Fruit fly (Drosophila melanogaster): ENCODE data around the gene CG12576.
A peak's percentile ranks its signal among the peaks of the same experiment; 100 is the strongest.

CG12576 gene

DNA sequence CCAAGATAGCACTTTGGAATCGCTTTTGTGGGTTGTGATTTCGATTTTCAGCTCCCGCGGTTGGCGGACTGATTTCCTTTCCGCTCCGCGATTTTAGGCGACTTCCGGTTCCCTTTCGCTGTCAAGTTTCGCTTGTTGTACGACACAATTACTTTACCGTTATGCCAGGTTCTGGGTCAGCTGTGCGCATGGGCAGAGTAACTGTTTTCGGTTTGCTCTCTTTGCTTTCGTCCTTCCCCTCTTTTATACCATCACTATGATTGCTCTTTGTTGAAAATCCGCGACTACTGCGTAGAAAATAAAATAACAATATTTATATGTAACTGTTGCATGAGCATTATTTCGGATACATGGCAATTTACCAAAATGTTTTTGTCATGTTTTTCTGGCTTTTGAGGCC, 1.5 kb downstream of the CG12576 start:
- TF ChIP-seq N (GFP tag; optimal IDR thresholded peaks at IDR 0.05) (no peak), Jra (GFP tag; optimal IDR thresholded peaks at IDR 0.05) (no peak), Myc (optimal IDR thresholded peaks at IDR 0.05) (no peak)

DNA sequence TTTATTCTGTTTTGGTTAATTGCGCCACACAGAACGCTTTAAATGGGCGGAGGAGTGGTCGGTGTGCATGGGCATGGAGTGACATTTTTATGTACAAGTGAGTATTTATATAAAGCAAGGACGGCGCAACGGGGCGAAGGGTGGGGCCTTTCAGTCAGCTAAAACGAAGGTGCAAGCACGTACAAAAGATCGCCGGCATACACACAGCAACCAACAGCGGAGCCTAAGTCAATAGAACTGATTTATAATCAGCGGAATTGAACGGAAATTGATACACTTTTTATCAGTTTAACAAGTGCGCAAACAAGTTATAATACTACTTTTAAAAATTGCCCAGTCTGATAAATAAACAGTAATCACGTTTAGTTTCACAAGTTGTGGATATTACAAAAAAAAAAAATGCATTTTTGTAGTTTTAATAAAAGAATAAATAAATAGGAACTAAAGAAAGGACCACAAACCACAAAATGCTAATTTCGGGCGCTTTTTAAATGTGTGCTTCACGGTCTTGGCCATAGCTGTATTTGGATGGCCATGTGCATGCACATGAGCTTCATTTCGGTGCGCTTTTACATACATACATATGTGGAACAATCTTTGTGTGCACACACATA, 2.8 kb downstream of the CG12576 start:
- peak in 1 of 2 experiments; percentile 56 for TF ChIP-seq foxo (GFP tag; optimal IDR thresholded peaks at IDR 0.05)
- TF ChIP-seq br (GFP tag; optimal IDR thresholded peaks at IDR 0.05), result peak; percentile 59
- peak; percentile 72 for TF ChIP-seq fru (GFP tag; optimal IDR thresholded peaks at IDR 0.05)
- TF ChIP-seq woc (GFP tag; optimal IDR thresholded peaks at IDR 0.05), result peak; percentile 57
- TF ChIP-seq Sp1 (GFP tag; optimal IDR thresholded peaks at IDR 0.05), result peak; percentile 62
- TF ChIP-seq rgr (GFP tag; optimal IDR thresholded peaks at IDR 0.05), result peak; percentile 8
- no peak for TF ChIP-seq Hnf4 (GFP tag; optimal IDR thresholded peaks at IDR 0.05)
- peak; percentile 46 for TF ChIP-seq dmrt93B (GFP tag; optimal IDR thresholded peaks at IDR 0.05)
- peak; percentile 49 for TF ChIP-seq OdsH (GFP tag; optimal IDR thresholded peaks at IDR 0.05)
- TF ChIP-seq HLH106 (tag; optimal IDR thresholded peaks at IDR 0.05), result peak; percentile 52
- TF ChIP-seq Mio (GFP tag; optimal IDR thresholded peaks at IDR 0.05), result no peak
- no peak for TF ChIP-seq dl (GFP tag; optimal IDR thresholded peaks at IDR 0.05; ENCODE audit: insufficient read depth in 1 of 2, partially characterized antibody in 2 of 2)
- TF ChIP-seq ey (GFP tag; optimal IDR thresholded peaks at IDR 0.05), result peak; percentile 49
- peak; percentile 42 for TF ChIP-seq psq (GFP tag; optimal IDR thresholded peaks at IDR 0.05)
- TF ChIP-seq h (GFP tag; optimal IDR thresholded peaks at IDR 0.05), result peak; percentile 70
- TF ChIP-seq lola (GFP tag; optimal IDR thresholded peaks at IDR 0.05), result no peak

DNA sequence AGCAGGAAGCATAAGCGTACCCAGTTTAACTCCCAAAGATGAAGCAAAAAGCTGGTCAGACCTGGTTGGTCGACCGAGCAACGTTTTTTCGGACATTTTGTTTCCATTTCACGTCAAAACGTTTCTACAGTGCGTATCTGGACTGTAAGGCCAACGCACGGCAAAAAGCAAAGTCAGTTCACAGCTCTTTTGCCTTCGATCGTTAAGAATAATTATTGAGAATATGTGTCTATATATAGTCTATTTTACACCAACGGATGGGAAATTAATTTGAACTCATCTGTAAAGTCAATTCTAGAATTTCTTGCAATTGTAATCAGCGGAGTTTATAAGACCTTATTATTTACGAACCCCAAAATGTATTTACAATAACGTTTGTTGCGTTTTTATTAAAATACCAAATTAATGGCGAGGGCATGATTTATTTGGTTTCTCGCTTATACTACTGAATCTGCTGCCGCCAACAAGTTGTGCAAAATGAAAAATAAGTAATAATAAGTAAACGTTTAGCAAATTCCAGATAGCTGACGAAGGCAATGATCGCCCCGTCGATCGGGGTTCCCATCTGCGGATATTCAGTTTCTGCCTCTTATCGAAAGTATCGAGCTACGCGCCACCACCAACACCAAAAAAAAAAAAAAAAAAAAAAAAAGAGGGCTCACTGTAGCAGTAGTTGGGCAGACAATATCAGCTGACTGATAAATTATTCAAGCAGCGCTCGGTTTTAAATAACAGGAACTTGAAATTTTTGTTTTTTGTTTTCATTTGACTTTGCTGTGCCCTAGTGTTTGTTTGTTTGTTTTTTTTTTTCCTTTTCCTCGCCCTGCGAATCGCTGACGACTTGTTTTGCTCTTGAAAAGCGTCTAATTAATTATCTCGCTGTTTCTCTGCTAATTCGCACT, 4.2 kb downstream of the CG12576 start:
- TF ChIP-seq Abd-B (GFP tag; optimal IDR thresholded peaks at IDR 0.05) (no peak), GATAd (GFP tag; optimal IDR thresholded peaks at IDR 0.05) (no peak), Rel (GFP tag; optimal IDR thresholded peaks at IDR 0.05) (no peak), Rel (tag; optimal IDR thresholded peaks at IDR 0.05) (peak; percentile 32), br (GFP tag; optimal IDR thresholded peaks at IDR 0.05) (no peak), Dif (GFP tag; optimal IDR thresholded peaks at IDR 0.05; ENCODE audit: partially characterized antibody) (no peak), Dfd (GFP tag; optimal IDR thresholded peaks at IDR 0.05) (no peak)

DNA sequence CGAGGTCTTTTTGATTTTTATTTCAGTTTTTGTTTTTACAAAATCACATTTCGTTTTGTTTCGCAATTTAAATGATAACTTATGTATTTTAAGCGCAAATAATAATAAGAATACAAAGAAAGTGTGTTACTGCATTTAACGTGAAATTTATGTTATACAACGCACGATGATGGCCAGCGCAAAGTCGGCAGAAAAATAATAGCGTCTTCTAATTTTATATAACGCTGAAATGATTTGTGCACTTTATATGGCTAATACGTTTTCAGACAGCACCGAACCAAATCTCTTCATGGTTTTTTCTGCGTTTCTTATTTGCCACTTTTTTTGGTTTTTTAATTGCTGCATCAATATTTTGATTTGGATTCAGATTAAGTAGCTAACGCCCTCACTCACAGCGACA, 7.3 kb downstream of the CG12576 start:
- no peak for TF ChIP-seq dsf (GFP tag; optimal IDR thresholded peaks at IDR 0.05; ENCODE audit: borderline replicate concordance)

DNA sequence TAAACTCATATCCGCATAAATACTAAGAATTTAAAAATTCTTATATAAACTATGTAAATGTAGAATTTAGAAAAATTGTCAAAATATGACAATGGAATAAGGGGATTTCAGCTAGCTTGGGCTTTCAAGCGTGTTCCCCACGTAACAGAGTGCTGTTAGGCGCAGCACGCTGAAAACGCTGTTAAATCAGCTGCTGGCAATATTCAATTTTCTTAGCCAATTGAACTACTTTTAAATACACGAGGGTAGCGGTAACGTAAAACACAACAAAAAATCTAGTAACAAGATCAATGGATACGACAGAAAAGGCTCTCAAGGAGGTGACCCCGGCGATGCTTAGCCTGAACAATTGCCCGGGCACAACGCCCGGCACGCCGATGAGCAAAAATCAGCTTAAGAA, 8.6 kb downstream of the CG12576 start, which contains the start of gene CG14618:
Gene CG14618, plus strand, starts transcription at position 179 of the 400 bp plus-strand sequence.
- TF ChIP-seq ey (GFP tag; optimal IDR thresholded peaks at IDR 0.05) (no peak), GATAd (GFP tag; optimal IDR thresholded peaks at IDR 0.05) (no peak), Rel (GFP tag; optimal IDR thresholded peaks at IDR 0.05) (no peak), Rel (tag; optimal IDR thresholded peaks at IDR 0.05) (peak; percentile 98), Dif (GFP tag; optimal IDR thresholded peaks at IDR 0.05; ENCODE audit: partially characterized antibody) (no peak), fru (GFP tag; optimal IDR thresholded peaks at IDR 0.05) (no peak), CG32264 (GFP tag; optimal IDR thresholded peaks at IDR 0.05) (no peak), lola (GFP tag; optimal IDR thresholded peaks at IDR 0.05) (no peak)

DNA sequence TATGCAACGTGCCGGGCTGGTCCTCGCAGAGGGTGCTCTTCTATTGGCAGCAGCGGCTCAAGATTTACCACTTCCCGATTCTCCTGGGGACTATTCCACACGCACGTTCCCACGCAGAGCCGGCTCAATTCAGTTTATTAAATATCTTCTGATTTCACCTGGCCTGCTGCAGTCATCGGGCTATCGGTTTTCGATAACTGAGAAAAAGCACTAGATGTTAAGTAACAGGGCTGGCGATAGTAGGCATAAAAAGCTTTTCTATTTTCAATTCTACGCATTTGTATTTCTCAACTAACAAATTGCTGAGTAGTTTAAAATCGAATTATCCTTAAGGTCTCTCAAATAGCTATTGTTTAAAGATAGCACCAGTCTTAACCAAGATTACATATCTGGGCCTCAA, 10.3 kb downstream of the CG12576 start, which contains the start of gene CG14613:
Gene CG14613, minus strand, starts transcription at position 203 of the 400 bp plus-strand sequence.
- TF ChIP-seq Vsx2 (GFP tag; optimal IDR thresholded peaks at IDR 0.05; ENCODE audit: partially characterized antibody) (no peak), sage (GFP tag; optimal IDR thresholded peaks at IDR 0.05) (no peak), Myc (optimal IDR thresholded peaks at IDR 0.05) (no peak), Rel (GFP tag; optimal IDR thresholded peaks at IDR 0.05) (no peak), Rel (tag; optimal IDR thresholded peaks at IDR 0.05) (no peak), foxo (GFP tag; optimal IDR thresholded peaks at IDR 0.05) (no peak), Dfd (GFP tag; optimal IDR thresholded peaks at IDR 0.05) (no peak), GATAd (GFP tag; optimal IDR thresholded peaks at IDR 0.05) (no peak), dsf (GFP tag; optimal IDR thresholded peaks at IDR 0.05; ENCODE audit: borderline replicate concordance) (no peak)
